Fruit fly (Drosophila melanogaster) whole organism, adult: ENCODE measurements around the gene Gas8.

Experiments used
- Clk ChIP-seq: fragments of 200-800 bp; sonication (Bioruptor generic); optimal IDR thresholded peaks from 2 replicates; lab custom pipeline; 2017; ENCODE audit warnings: missing biosample characterization, missing genetic modification characterization
- cic ChIP-seq: fragments of 200-800 bp; sonication (Bioruptor generic); optimal IDR thresholded peaks from 2 replicates; lab custom pipeline; 2017; ENCODE audit warnings: missing biosample characterization, mild to moderate bottlenecking, missing genetic modification characterization, moderate library complexity

DNA sequence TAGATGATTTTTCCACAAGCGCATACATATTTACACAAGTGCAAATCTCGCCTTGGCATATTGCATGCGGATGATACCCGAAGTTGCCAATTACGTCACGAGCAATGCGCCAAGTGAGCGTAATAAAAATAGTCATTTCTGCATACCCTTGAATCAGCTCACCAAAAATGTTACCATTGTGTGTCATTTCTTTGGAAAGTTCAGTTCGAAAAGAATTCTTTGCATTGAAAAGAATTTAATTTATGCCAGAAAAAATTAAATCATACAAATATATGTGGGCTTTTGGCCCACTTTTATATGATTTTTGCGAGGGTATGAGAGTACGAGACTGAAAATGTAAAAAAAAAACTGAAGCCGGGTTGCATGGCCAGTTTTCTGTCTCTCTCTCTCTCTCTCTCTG is 52.7 kb downstream of the Gas8 start:
- no peak for TF ChIP-seq Clk (GFP tag; lab: Kevin White, UChicago)
- no peak for TF ChIP-seq cic (GFP tag; lab: Kevin White, UChicago)
